Worm (Caenorhabditis elegans) whole organism, L1 larva: ENCODE measurements around the gene gcy-1.

Source experiments
- alr-1 ChIP-seq: fragments of 200-800 bp; sonication (Bioruptor generic); optimal IDR thresholded peaks from 2 replicates; lab custom pipeline; 2018; ENCODE audit warnings: borderline replicate concordance, mild to moderate bottlenecking, missing genetic modification characterization, missing compliant biosample characterization
- ceh-82 ChIP-seq, 3 experiments: fragments of 150-350 bp in 1 of 3; sonication (generic microtip) in 2 of 3; optimal IDR thresholded peaks; 2 replicates each; lab custom pipeline; 2014 to 2017; ENCODE audit warnings: missing biosample characterization in 3 of 3, missing genetic modification characterization in 3 of 3
- egl-27 ChIP-seq, 2 experiments: fragments of 150-350 bp in 1 of 2; sonication (generic microtip); optimal IDR thresholded peaks; 3 replicates each; lab custom pipeline; 2017 to 2018; ENCODE audit warnings: missing biosample characterization in 2 of 2, missing genetic modification characterization in 2 of 2, missing genetic modification reagents in 2 of 2
- elt-2 ChIP-seq: sonication (generic microtip); optimal IDR thresholded peaks from 2 replicates; lab custom pipeline; 2016; ENCODE audit warnings: missing genetic modification characterization, mild to moderate bottlenecking, inconsistent platforms, missing compliant biosample characterization, missing genetic modification reagents
- elt-3 ChIP-seq, 6 experiments: fragments of 150-350 bp in 1 of 6; sonication (generic microtip); optimal IDR thresholded peaks; 2 replicates each; lab custom pipeline; 2017 to 2018; ENCODE audit warnings: missing biosample characterization in 6 of 6, missing genetic modification characterization in 6 of 6, inconsistent platforms in 1 of 6
- jun-1 ChIP-seq: fragments of 150-350 bp; optimal IDR thresholded peaks from 2 replicates; lab custom pipeline; 2014; ENCODE audit warnings: missing biosample characterization, missing genetic modification reagents, missing genetic modification characterization
- lsy-2 ChIP-seq, 2 experiments: fragments of 150-350 bp; optimal IDR thresholded peaks; 2 replicates each; lab custom pipeline; 2014; ENCODE audit warnings: missing biosample characterization in 2 of 2, missing genetic modification characterization in 2 of 2
- nhr-11 ChIP-seq: fragments of 150-350 bp; optimal IDR thresholded peaks from 2 replicates; lab custom pipeline; 2014; ENCODE audit warnings: missing biosample characterization, missing genetic modification characterization
- nhr-12 ChIP-seq: sonication (generic microtip); optimal IDR thresholded peaks from 2 replicates; lab custom pipeline; 2017; ENCODE audit warnings: missing biosample characterization, missing genetic modification characterization
- nhr-19 ChIP-seq: fragments of 200-800 bp; sonication (Bioruptor generic); conservative IDR thresholded peaks from 2 replicates; pipeline ENCODE4 v1.3.6; 2022; ENCODE audit warnings: missing genetic modification characterization, missing compliant biosample characterization
- sptf-1 ChIP-seq: fragments of 150-350 bp; optimal IDR thresholded peaks from 2 replicates; lab custom pipeline; 2014; ENCODE audit warnings: missing biosample characterization, missing genetic modification characterization
- unc-130 ChIP-seq: fragments of 150-350 bp; optimal IDR thresholded peaks from 2 replicates; lab custom pipeline; 2017; ENCODE audit warnings: missing biosample characterization, missing genetic modification characterization, inconsistent platforms
- ztf-4 ChIP-seq: fragments of 150-350 bp; optimal IDR thresholded peaks from 2 replicates; lab custom pipeline; 2014; ENCODE audit warnings: missing biosample characterization, missing genetic modification characterization

DNA sequence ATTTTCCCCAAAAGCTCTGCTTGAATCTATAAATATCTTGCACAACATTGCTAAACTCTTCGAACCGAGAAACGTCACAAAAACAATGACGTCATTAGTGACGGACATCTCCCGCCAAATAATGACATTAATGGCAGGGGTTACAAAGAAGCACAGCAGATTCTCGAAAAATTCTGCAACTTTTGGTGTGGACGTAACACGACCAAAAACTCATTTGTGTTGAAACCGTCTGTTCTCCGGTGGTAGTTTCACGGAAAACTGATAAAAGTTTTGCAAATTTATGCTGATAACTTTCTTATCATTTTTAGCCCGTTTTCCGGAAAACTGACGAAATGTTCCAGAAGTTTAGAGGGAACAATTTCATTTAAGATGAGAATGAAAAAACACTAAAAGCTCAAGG, 18.1 kb downstream of the gcy-1 start:
- TF ChIP-seq ztf-4 (no peak), egl-27 (tag; optimal IDR thresholded peaks at IDR 0.05; lab: Kevin White, UChicago) (no peak), nhr-11 (tag; lab: Kevin White, UChicago) (no peak), nhr-19 (GFP tag; lab: Robert Waterston, UW) (no peak), alr-1 (tag; lab: Kevin White, UChicago) (no peak), unc-130 (tag; lab: Kevin White, UChicago) (no peak), elt-2 (tag; lab: Kevin White, UChicago) (peak; percentile 51), ceh-82 (tag; optimal IDR thresholded peaks at IDR 0.05; lab: Kevin White, UChicago) (no peak), lsy-2 (tag; optimal IDR thresholded peaks at IDR 0.05; lab: Kevin White, UChicago) (no peak), sptf-1 (no peak), elt-3 (tag; optimal IDR thresholded peaks at IDR 0.05; lab: Kevin White, UChicago) (no peak), nhr-12 (no peak), jun-1 (no peak)
